Worm (Caenorhabditis elegans): ENCODE results near the gene srw-85.

ce11 chrV:19462612-19463011 is 31.7 kb upstream of the srw-85 start, which contains the start of gene Y43F8B.25:
- no peak for TF ChIP-seq him-1 (tag; optimal IDR thresholded peaks at IDR 0.05)
- no peak for TF ChIP-seq dao-5 (tag; optimal IDR thresholded peaks at IDR 0.05)
